ENCODE assay signal across 2 worm cellular contexts in genomic region chrX:10766123-10766622, ce11.
TF ChIP-seq lines count a peak whose summit lies in the region.

No protein-coding gene starts in this region.

TF ChIP-seq in whole organism, L4 larva, 104 proteins besides CTCF, POLR2A, EP300 and RAD21 (continued from another document):
- TF ChIP-seq hlh-11 (tag; optimal IDR thresholded peaks at IDR 0.05; lab: Kevin White, UChicago) (peak; percentile 99), nhr-111 (GFP tag; optimal IDR thresholded peaks at IDR 0.05; lab: Kevin White, UChicago) (peak; percentile 46), ceh-82 (tag; optimal IDR thresholded peaks at IDR 0.05; lab: Kevin White, UChicago) (no peak), dmd-6 (GFP tag; IDR thresholded peaks at IDR 0.05; lab: Robert Waterston, UW) (peak; percentile 96), madf-9 (GFP tag; conservative IDR thresholded peaks at IDR 0.05; lab: Robert Waterston, UW) (peak; percentile 60; the same call in 1 of the 2 replicates), ceh-32 (tag; optimal IDR thresholded peaks at IDR 0.05; lab: Kevin White, UChicago; ENCODE audit: poor library complexity) (peak; percentile 84), zag-1 (tag; optimal IDR thresholded peaks at IDR 0.05; lab: Kevin White, UChicago) (peak; percentile 88), jun-1 (tag; optimal IDR thresholded peaks at IDR 0.05; lab: Kevin White, UChicago) (peak; percentile 82), vab-7 (GFP tag; IDR thresholded peaks at IDR 0.05; lab: Robert Waterston, UW) (0 out of 2 replicates have a peak, but pooled peaks have one; percentile 50), T26A8.4 (GFP tag; IDR thresholded peaks at IDR 0.05; lab: Robert Waterston, UW) (peak; percentile 87), mdt-29 (GFP tag; IDR thresholded peaks at IDR 0.05; lab: Robert Waterston, UW) (peak; percentile 63; the same call in 1 of the 2 replicates), duxl-1 (tag; optimal IDR thresholded peaks at IDR 0.05; lab: Kevin White, UChicago; ENCODE audit: poor library complexity) (peak; percentile 52), fos-1 (tag; optimal IDR thresholded peaks at IDR 0.05; lab: Kevin White, UChicago) (no peak), nhr-6 (tag; optimal IDR thresholded peaks at IDR 0.05; lab: Kevin White, UChicago) (peak; percentile 88), spr-1 (tag; optimal IDR thresholded peaks at IDR 0.05; lab: Kevin White, UChicago) (peak; percentile 89), F10B5.3 (tag; optimal IDR thresholded peaks at IDR 0.05; lab: Kevin White, UChicago) (peak; percentile 77), lim-7 (GFP tag; IDR thresholded peaks at IDR 0.05; lab: Robert Waterston, UW) (no peak), egl-43 (GFP tag; IDR thresholded peaks at IDR 0.05; lab: Robert Waterston, UW) (peak; percentile 90), madf-5 (GFP tag; IDR thresholded peaks at IDR 0.05; lab: Robert Waterston, UW) (no peak), mxl-3 (GFP tag; optimal IDR thresholded peaks at IDR 0.05; lab: Kevin White, UChicago) (peak; percentile 79), nhr-48 (tag; optimal IDR thresholded peaks at IDR 0.05; lab: Kevin White, UChicago) (peak; percentile 98), sdz-12 (GFP tag; optimal IDR thresholded peaks at IDR 0.05; lab: Kevin White, UChicago) (no peak), php-3 (GFP tag; IDR thresholded peaks at IDR 0.05; lab: Robert Waterston, UW) (peak; percentile 44; the same call in 1 of the 2 replicates), nhr-41 (GFP tag; IDR thresholded peaks at IDR 0.05; lab: Robert Waterston, UW) (0 out of 2 replicates have a peak, but pooled peaks have one; percentile 19), lsy-2 (tag; optimal IDR thresholded peaks at IDR 0.05; lab: Kevin White, UChicago) (peak; percentile 89 to 91), skn-1 (tag; optimal IDR thresholded peaks at IDR 0.05; lab: Kevin White, UChicago) (no peak), nhr-77 (tag; optimal IDR thresholded peaks at IDR 0.05; lab: Kevin White, UChicago) (peak; percentile 81), ceh-20 (GFP tag; IDR thresholded peaks at IDR 0.05; lab: Robert Waterston, UW) (peak; percentile 93), saeg-2 (GFP tag; IDR thresholded peaks at IDR 0.05; lab: Robert Waterston, UW) (peak; percentile 73; the same call in 1 of the 2 replicates)

TF ChIP-seq in whole organism, late embryonic, 69 proteins besides CTCF, POLR2A, EP300 and RAD21 (continued from another document):
- TF ChIP-seq fkh-10 (GFP tag; optimal IDR thresholded peaks at IDR 0.05; lab: Kevin White, UChicago), result no peak
- TF ChIP-seq hlh-8 (tag; optimal IDR thresholded peaks at IDR 0.05; lab: Kevin White, UChicago), result peak; percentile 79
- TF ChIP-seq pha-4 (tag; optimal IDR thresholded peaks at IDR 0.05; lab: Kevin White, UChicago), result no peak
- peak; percentile 26 for TF ChIP-seq hlh-6 (tag; optimal IDR thresholded peaks at IDR 0.05; lab: Kevin White, UChicago)
- peak; percentile 71 for TF ChIP-seq pax-1 (tag; optimal IDR thresholded peaks at IDR 0.05; lab: Kevin White, UChicago)
